Worm (Caenorhabditis elegans) whole organism, late embryonic: Measurements from ENCODE around the gene sri-30.

Experiments
- Y22D7AL.16 ChIP-seq: sonication (generic microtip); optimal IDR thresholded peaks from 2 replicates; lab custom pipeline; 2016; ENCODE audit warnings: missing genetic modification characterization, missing compliant biosample characterization
- ama-1 ChIP-seq: fragments of 150-350 bp; optimal IDR thresholded peaks from 2 replicates; lab custom pipeline; 2014
- ceh-14 ChIP-seq: sonication (generic microtip); optimal IDR thresholded peaks from 2 replicates; lab custom pipeline; 2016; ENCODE audit warnings: missing genotype, missing genetic modification characterization, missing compliant biosample characterization
- ceh-18 ChIP-seq: sonication (generic microtip); optimal IDR thresholded peaks from 2 replicates; lab custom pipeline; 2016; ENCODE audit warnings: missing genetic modification characterization, missing compliant biosample characterization
- ceh-19 ChIP-seq: fragments of 200-800 bp; sonication (Bioruptor generic); optimal IDR thresholded peaks from 2 replicates; lab custom pipeline; 2018; ENCODE audit warnings: mild to moderate bottlenecking, missing genetic modification characterization, missing compliant biosample characterization
- ceh-22 ChIP-seq: sonication (generic microtip); optimal IDR thresholded peaks from 2 replicates; lab custom pipeline; 2017; ENCODE audit warnings: missing biosample characterization, missing genetic modification characterization
- ceh-30 ChIP-seq: fragments of 150-350 bp; optimal IDR thresholded peaks from 2 replicates; lab custom pipeline; 2014; ENCODE audit warnings: missing biosample characterization, missing genetic modification characterization
- ceh-45 ChIP-seq: fragments of 200-800 bp; sonication (Bioruptor generic); IDR thresholded peaks from 2 replicates; pipeline ENCODE4 v1.3.6; 2022; ENCODE audit warnings: missing genetic modification reagents, missing genetic modification characterization, missing compliant biosample characterization
- ceh-48 ChIP-seq: sonication (generic microtip); optimal IDR thresholded peaks from 2 replicates; lab custom pipeline; 2016; ENCODE audit warnings: missing genetic modification characterization, inconsistent platforms, missing compliant biosample characterization
- ceh-9 ChIP-seq: sonication (generic microtip); optimal IDR thresholded peaks from 2 replicates; lab custom pipeline; 2016; ENCODE audit warnings: mild to moderate bottlenecking, missing genetic modification characterization, inconsistent platforms, missing compliant biosample characterization
- elt-2 ChIP-seq: sonication (generic microtip); optimal IDR thresholded peaks from 2 replicates; lab custom pipeline; 2016; ENCODE audit warnings: missing genetic modification reagents, missing genetic modification characterization, missing compliant biosample characterization
- fax-1 ChIP-seq: sonication (generic microtip); optimal IDR thresholded peaks from 2 replicates; lab custom pipeline; 2016; ENCODE audit warnings: missing genotype, missing genetic modification characterization, missing compliant biosample characterization
- fkh-6 ChIP-seq: sonication (generic microtip); optimal IDR thresholded peaks from 2 replicates; lab custom pipeline; 2016; ENCODE audit warnings: missing genetic modification characterization, missing compliant biosample characterization
- hlh-6 ChIP-seq: sonication (generic microtip); optimal IDR thresholded peaks from 2 replicates; lab custom pipeline; 2016; ENCODE audit warnings: missing genotype, missing genetic modification characterization, missing compliant biosample characterization
- madf-2 ChIP-seq: sonication (generic microtip); optimal IDR thresholded peaks from 2 replicates; lab custom pipeline; 2017; ENCODE audit warnings: missing genetic modification characterization, missing compliant biosample characterization
- nfya-1 ChIP-seq: sonication (generic microtip); optimal IDR thresholded peaks from 2 replicates; lab custom pipeline; 2017; ENCODE audit warnings: missing genetic modification characterization, mild to moderate bottlenecking, missing compliant biosample characterization, antibody characterized with exemption, moderate library complexity
- nhr-11 ChIP-seq: fragments of 150-350 bp; optimal IDR thresholded peaks from 2 replicates; lab custom pipeline; 2014; ENCODE audit warnings: missing biosample characterization, missing genetic modification characterization
- pha-2 ChIP-seq: sonication (generic microtip); optimal IDR thresholded peaks from 2 replicates; lab custom pipeline; 2017; ENCODE audit warnings: mild to moderate bottlenecking, missing genetic modification characterization, missing compliant biosample characterization
- pha-4 ChIP-seq: fragments of 150-350 bp; optimal IDR thresholded peaks from 2 replicates; lab custom pipeline; 2018; ENCODE audit warnings: missing biosample characterization, missing genetic modification reagents, missing genetic modification characterization
- ref-2 ChIP-seq: sonication (generic microtip); optimal IDR thresholded peaks from 2 replicates; lab custom pipeline; 2016; ENCODE audit warnings: missing genetic modification characterization, missing compliant biosample characterization
- sox-2 ChIP-seq: fragments of 200-800 bp; sonication (Bioruptor generic); IDR thresholded peaks from 2 replicates; pipeline ENCODE4 v1.3.6; 2022; ENCODE audit warnings: missing genetic modification reagents, missing genetic modification characterization, missing compliant biosample characterization
- sox-4 ChIP-seq: sonication (generic microtip); optimal IDR thresholded peaks from 2 replicates; lab custom pipeline; 2017; ENCODE audit warnings: mild to moderate bottlenecking, missing genetic modification characterization, inconsistent platforms, missing compliant biosample characterization
- tbx-2 ChIP-seq: sonication (generic microtip); optimal IDR thresholded peaks from 2 replicates; lab custom pipeline; 2016; ENCODE audit warnings: missing genetic modification characterization, missing compliant biosample characterization
- tbx-7 ChIP-seq: sonication (generic microtip); optimal IDR thresholded peaks from 2 replicates; lab custom pipeline; 2016; ENCODE audit warnings: missing genotype, missing genetic modification characterization, missing compliant biosample characterization
- ttx-3 ChIP-seq: sonication (generic microtip); optimal IDR thresholded peaks from 2 replicates; lab custom pipeline; 2016; ENCODE audit warnings: missing genetic modification reagents, missing genetic modification characterization, missing compliant biosample characterization

Gene sri-30

ce11 chrII:3056266-3056872 lies 10.4 kb downstream of the sri-30 start, which contains the start of gene lin-8:
lin-8 (plus strand) TSS chrII:3056822.
- TF ChIP-seq fax-1 (tag; lab: Kevin White, UChicago) = no peak

DNA sequence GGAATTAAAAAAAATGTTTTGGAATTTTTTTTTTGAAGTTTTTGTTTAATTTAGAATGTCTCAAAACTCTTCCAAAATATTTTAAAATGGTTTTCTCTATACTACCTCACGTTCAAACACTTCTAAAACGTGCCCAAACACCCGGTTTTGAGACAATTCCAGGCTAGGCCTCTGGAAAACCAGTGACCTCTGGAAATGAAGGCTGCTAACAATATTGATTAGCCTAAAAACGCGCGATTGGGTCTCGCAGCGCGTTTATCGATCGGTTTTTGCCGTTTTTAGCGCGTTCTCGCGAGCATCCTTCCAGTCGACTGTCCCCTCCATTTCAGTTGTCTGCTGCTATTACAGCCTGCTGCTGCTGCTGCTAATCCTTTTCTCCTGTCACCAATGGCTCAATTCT lies 14.8 kb downstream of the sri-30 start, which contains the start of gene Y25C1A.6:
TSS of gene Y25C1A.6 (plus strand) at position 301 of the 400 bp plus-strand sequence.
- TF ChIP-seq pha-4 (tag; lab: Kevin White, UChicago) (no peak), ceh-9 (tag; lab: Kevin White, UChicago) (no peak), fax-1 (tag; lab: Kevin White, UChicago) (no peak)

DNA sequence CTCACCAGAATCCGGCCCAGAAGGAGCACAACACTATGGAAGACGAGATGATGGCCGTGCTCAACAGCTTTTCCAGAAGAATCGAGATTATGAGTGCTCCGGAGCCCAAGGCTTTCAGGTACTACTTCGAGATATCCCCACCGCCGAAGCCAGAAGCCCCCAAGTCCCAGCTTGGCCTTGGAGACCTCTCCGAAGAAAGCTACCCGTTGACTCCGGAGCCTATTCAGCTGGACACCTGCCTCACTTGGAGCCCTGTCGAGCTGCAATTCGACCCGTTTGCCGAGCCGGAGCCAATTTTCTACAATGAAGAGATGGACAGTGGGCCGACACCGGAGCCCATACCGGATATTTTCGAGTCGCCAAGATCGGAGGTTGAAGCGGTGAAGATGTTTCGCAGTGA lies 15.6 kb downstream of the sri-30 start:
- TF ChIP-seq ceh-30 (no peak), ceh-22 (no peak), nhr-11 (tag; lab: Kevin White, UChicago) (no peak), ceh-45 (GFP tag; lab: Robert Waterston, UW) (no peak), ttx-3 (no peak), Y22D7AL.16 (tag; lab: Kevin White, UChicago) (no peak), nfya-1 (no peak)

DNA sequence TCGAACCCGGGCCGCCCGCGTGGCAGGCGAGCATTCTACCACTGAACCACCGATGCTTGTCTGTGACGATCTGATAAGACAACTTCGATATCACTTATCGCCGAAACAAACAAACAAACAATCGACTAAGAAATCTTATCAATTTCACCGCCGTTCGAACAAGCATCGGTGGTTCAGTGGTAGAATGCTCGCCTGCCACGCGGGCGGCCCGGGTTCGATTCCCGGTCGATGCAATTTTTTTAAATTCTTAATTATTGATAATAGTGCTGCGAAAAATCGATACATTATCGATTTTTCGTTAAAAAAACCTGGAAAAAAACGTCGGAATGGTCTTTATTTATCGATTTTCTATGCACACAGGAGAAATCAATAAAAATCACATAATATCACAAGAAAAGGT lies 16.2 kb downstream of the sri-30 start:
- TF ChIP-seq elt-2 (tag; lab: Kevin White, UChicago) (peak; percentile 4), pha-2 (no peak)
- TF ChIP-seq, all 69 proteins: peak for 1

DNA sequence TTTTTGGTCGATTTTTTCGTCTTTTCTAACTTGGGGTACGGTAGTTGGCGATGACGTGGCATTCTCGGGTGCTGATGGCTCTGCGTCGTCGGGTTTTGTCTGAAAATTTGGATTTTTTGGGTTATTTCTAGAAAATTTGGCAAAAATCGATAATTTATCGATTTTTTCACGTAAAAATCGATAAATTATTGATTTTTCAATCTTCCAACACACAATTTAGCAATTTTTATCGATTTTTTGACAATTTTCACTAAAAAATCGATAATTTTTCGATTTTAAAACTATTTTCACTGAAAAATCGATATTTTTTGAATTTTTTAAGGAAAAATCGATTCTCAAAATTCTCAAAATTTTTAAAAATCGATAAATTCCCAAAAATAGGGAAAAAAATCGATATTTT lies 16.9 kb downstream of the sri-30 start:
- TF ChIP-seq ceh-14 (tag; lab: Kevin White, UChicago) = no peak
- no peak for TF ChIP-seq ceh-45 (GFP tag; lab: Robert Waterston, UW)
- no peak for TF ChIP-seq sox-4
- TF ChIP-seq madf-2 = no peak
- no peak for TF ChIP-seq tbx-7 (tag; lab: Kevin White, UChicago)
- no peak for TF ChIP-seq sox-2 (GFP tag; lab: Robert Waterston, UW)
- no peak for TF ChIP-seq ama-1 (lab: Kevin White, UChicago)

DNA sequence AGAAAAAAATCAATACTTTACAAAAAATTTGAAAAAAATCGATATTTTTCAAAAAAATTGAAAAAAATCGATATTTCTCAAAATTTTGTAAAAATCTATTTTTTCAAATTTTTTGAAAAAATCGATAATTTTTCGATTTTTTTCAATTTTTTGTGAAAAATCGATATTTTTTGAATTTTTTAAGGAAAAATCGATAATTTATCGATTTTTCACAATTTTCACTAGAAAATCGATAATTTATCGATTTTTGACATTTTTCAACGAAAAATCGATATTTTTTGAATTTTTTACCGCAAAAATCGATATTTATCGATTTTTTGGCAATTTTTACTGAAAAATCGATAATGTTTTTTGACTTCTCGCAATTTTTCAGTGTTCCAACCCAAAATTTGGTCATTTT lies 17.4 kb downstream of the sri-30 start:
- TF ChIP-seq tbx-2 (tag; lab: Kevin White, UChicago) (no peak), ceh-48 (tag; lab: Kevin White, UChicago) (peak; percentile 62)

- TF ChIP-seq ceh-48 (tag; lab: Kevin White, UChicago) (peak; percentile 52), hlh-6 (tag; lab: Kevin White, UChicago) (no peak)
These were observed 18.0 kb downstream of the sri-30 start for ce11 chrII:3063984-3064383.

- no peak for TF ChIP-seq ceh-18 (tag; lab: Kevin White, UChicago)
- TF ChIP-seq ceh-48 (tag; lab: Kevin White, UChicago) = peak; percentile 20
- no peak for TF ChIP-seq elt-2 (tag; lab: Kevin White, UChicago)
- no peak for TF ChIP-seq ref-2 (tag; lab: Kevin White, UChicago)
These were observed 18.7 kb downstream of the sri-30 start for ce11 chrII:3064631-3065030.

DNA sequence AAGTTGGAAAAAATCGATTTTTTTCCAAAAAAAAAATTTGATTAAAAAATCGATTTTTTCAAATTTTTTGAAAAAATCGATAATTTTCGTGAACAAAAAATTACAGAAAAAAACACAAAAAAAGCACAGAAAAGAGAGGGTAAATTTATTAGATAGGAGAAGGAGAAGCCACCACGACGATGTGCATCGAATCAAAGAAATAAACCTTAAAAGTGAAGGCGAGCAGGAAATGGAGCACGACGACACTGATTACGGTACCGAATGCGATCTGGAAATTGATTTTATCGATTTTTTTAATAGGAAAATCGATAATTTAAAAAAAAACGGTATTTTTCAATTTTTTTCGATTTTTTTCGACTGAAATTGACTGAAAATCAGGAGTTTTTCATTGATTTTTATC lies 19.1 kb downstream of the sri-30 start:
- TF ChIP-seq fkh-6 (tag; lab: Kevin White, UChicago) = no peak
- TF ChIP-seq, all 69 proteins: peak for 0

- no peak for TF ChIP-seq ceh-19 (GFP tag; lab: Kevin White, UChicago)
- peak; percentile 15 for TF ChIP-seq ceh-48 (tag; lab: Kevin White, UChicago)
These were observed 20.4 kb downstream of the sri-30 start for ce11 chrII:3066401-3066800.
